Worm (Caenorhabditis elegans): ENCODE measurements around the gene F44A6.4.

DNA sequence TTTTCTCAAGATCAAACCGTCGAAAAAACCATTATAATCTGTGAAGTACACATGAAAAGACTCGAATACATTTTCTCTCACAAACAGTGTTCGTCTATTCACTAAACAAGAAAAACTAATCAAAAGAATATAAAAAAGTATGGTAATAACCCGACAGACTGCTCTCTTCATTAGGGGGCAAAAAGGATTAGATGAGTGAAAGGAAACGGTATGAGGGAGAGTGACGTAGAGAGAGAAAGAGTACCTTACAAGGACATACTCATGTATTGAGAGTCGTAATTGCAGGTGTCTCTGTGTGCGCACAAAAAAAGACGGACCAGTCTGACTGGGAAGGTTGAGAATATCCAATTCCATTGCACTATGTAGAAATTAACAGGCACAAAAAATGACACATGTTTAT is 34.4 kb upstream of the F44A6.4 start:
- TF ChIP-seq lin-13 (tag; optimal IDR thresholded peaks at IDR 0.05) (no peak), nhr-76 (tag; optimal IDR thresholded peaks at IDR 0.05) (no peak), lsy-2 (tag; optimal IDR thresholded peaks at IDR 0.05) (no peak), ztf-11 (tag; optimal IDR thresholded peaks at IDR 0.05) (no peak)

All from whole organism, mixed stage, embryonic.